Worm (Caenorhabditis elegans): Measurements from ENCODE around the gene rps-4.
A peak's percentile ranks its signal among the peaks of the same experiment; 100 is the strongest.

The rps-4 gene

DNA sequence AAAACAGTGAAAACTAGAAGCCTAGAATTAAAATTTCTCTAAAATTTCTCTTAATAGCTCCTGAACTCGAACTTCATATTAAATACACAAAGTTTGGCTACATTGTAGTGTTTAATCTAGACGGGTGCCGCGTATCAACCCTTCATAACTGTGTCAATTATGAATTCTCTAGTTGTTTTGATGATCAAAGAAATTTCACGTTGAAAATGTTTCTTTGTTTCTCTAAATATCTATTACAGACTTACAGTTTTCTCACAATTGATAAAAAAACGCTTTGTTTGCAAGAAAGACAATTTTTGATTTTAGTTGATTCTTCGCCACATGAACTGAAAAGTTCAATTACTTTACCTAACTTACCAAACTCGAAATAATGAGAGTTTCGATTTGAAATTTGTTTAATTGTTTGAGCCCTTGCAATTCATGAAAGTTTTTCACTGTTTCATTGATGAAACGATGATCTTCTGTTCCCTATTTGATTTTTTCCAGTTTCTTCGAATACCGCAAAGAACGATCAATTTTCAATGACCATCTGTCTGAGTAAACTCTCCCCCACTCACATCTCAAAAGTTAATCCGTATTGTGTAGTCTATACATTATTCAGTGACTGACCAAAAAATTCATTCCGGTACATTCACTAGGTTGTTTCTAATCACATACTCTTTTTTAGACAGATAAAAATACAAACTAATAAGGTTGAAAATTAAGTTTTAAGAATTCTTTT, 37.7 kb downstream of the rps-4 start:
- no peak for TF ChIP-seq flt-1 (GFP tag; IDR thresholded peaks at IDR 0.05)
- TF ChIP-seq med-1 (GFP tag; optimal IDR thresholded peaks at IDR 0.05; ENCODE audit: insufficient read depth): no peak
- no peak for TF ChIP-seq ref-1 (GFP tag; conservative IDR thresholded peaks at IDR 0.05)
- no peak for TF ChIP-seq cog-1 (tag; optimal IDR thresholded peaks at IDR 0.05)
- TF ChIP-seq tab-1 (GFP tag; IDR thresholded peaks at IDR 0.05): no peak
- TF ChIP-seq klf-2 (GFP tag; conservative IDR thresholded peaks at IDR 0.05): no peak
- no peak for TF ChIP-seq ztf-23 (GFP tag; IDR thresholded peaks at IDR 0.05)
- no peak for TF ChIP-seq T22C8.4 (GFP tag; IDR thresholded peaks at IDR 0.05)
- TF ChIP-seq ztf-29 (GFP tag; IDR thresholded peaks at IDR 0.05): no peak

DNA sequence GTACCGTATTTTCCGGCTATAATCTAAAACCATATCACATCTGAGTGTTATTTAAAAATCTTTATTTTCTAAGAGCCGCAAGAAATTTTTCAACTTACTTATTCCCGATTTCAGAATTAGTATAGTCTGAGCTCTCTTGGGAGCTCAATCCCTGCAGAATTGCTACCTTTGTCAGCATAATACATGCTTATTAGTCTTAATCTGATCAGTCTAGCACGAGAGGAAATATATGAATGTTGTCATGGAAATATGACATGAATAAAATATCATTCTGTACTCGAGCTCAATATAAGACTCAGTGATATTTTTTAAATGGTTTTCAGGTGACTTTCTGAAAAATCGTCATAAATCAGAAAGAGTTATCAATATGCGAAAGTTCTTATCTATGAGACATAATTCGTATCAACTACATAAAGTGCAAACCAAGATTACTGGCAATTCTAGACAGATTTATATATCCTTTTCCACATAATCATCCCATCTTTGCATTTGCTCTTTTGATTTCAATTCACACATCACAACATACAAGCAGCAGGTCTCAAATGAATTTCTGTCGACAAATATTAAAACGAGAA, 39.0 kb downstream of the rps-4 start:
- no peak for TF ChIP-seq ztf-23 (GFP tag; IDR thresholded peaks at IDR 0.05)
- TF ChIP-seq tab-1 (GFP tag; IDR thresholded peaks at IDR 0.05): no peak
- no peak for TF ChIP-seq ref-1 (GFP tag; conservative IDR thresholded peaks at IDR 0.05)
- TF ChIP-seq cog-1 (tag; optimal IDR thresholded peaks at IDR 0.05): no peak
- TF ChIP-seq med-1 (GFP tag; optimal IDR thresholded peaks at IDR 0.05; ENCODE audit: insufficient read depth): no peak
- no peak for TF ChIP-seq T22C8.4 (GFP tag; IDR thresholded peaks at IDR 0.05)
- no peak for TF ChIP-seq ztf-29 (GFP tag; IDR thresholded peaks at IDR 0.05)
- no peak for TF ChIP-seq flt-1 (GFP tag; IDR thresholded peaks at IDR 0.05)
- TF ChIP-seq klf-2 (GFP tag; conservative IDR thresholded peaks at IDR 0.05): no peak

DNA sequence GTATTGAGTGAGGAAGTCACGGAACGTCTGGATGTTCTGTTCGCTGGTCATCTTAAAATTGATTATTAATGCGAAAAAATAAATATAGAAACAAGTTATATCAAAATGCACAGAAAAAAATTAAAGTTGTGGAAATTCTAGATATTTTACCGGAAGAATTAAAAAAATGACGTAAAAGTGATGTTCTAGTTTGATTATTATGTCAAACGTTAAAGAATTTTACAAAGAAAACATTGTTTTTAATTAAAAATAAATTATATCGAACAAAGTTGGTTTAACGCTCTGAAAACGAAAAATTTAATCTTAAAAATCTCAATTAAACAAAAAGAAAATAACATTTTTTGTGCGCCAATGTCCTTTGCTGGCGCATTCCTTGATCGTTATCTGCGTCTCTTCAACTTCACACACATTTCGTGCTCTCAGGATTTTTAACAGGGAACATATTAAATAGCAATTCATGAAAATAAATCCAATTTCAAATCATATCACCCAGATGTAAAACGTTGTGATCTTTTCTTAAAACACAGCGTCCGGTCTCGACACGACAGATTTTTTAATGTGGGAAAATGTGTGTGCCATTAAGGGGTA, 39.8 kb downstream of the rps-4 start, which contains the start of gene tin-9.1:
Gene tin-9.1, minus strand, starts transcription at position 51 of the 588 bp plus-strand sequence.
- TF ChIP-seq flt-1 (GFP tag; IDR thresholded peaks at IDR 0.05): no peak
- TF ChIP-seq tab-1 (GFP tag; IDR thresholded peaks at IDR 0.05): no peak
- no peak for TF ChIP-seq ref-1 (GFP tag; conservative IDR thresholded peaks at IDR 0.05)
- no peak for TF ChIP-seq ztf-23 (GFP tag; IDR thresholded peaks at IDR 0.05)

DNA sequence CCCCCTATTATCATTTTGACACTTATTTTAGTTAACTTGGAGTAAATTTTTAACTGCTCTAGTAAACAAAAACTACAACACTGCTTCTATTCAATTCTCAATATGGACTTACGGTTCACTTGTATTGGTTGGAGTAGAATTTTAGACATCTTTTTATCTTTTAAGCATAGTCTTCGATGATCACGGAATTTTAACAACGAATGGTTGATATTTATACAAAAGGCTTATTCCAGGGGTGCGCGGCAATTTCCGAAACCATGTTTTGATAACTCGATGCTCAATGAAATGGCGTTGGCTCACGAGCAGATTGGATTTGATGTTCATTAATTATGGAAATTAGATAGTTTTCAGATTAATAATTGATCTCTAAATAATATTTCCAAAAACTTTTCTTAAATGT, 41.1 kb downstream of the rps-4 start:
- TF ChIP-seq flt-1 (GFP tag; IDR thresholded peaks at IDR 0.05) (no peak), med-1 (GFP tag; optimal IDR thresholded peaks at IDR 0.05; ENCODE audit: insufficient read depth) (no peak), ztf-23 (GFP tag; IDR thresholded peaks at IDR 0.05) (no peak), ztf-29 (GFP tag; IDR thresholded peaks at IDR 0.05) (no peak), tab-1 (GFP tag; IDR thresholded peaks at IDR 0.05) (no peak), T22C8.4 (GFP tag; IDR thresholded peaks at IDR 0.05) (no peak), ref-1 (GFP tag; conservative IDR thresholded peaks at IDR 0.05) (no peak), klf-2 (GFP tag; conservative IDR thresholded peaks at IDR 0.05) (no peak), cog-1 (tag; optimal IDR thresholded peaks at IDR 0.05) (no peak)

DNA sequence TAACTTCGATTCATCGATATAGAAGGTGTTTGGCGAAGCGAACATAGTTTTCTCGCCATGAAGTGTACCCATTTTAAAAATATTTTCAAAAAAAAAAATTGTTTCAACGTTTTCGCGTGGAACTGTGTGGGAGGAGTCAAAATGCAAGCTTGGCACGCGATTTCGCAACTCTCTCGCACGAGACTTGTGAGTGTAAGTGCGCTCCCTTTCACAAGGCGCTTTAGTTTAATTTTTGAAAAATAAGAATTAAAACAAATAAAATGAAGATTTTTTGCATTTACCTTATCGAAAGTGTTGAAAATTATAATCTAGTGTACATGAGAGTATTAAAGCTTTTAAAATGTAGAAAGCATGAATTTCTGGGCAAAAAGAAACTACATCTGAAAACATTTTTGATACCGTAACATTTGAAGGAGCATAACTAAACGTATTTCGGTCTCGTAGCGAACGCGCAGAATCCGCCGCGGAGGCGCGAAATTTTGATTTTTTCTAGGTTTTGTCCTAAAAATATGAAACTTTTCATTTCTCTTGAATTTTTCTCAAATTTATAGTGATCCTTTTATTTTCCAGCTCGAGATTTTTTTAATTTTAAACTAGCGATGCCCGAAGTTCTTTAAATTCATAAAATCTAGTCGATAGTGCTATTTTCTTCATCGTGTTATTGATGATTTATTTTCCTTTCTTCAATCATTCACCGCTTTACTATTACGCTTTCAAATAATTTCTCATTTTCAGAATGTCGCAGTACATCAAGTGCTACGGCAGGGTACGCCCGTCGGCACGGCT, 44.8 kb downstream of the rps-4 start, which contains the start of the genes cogc-2 and klp-18:
Gene cogc-2, minus strand, starts transcription at position 105 of the 786 bp plus-strand sequence.
Gene klp-18, plus strand, starts transcription at position 736 of the 786 bp plus-strand sequence.
- TF ChIP-seq T22C8.4 (GFP tag; IDR thresholded peaks at IDR 0.05): no peak
- peak; percentile 73; the same call in 1 of the 2 replicates for TF ChIP-seq ztf-23 (GFP tag; IDR thresholded peaks at IDR 0.05)
- TF ChIP-seq med-1 (GFP tag; optimal IDR thresholded peaks at IDR 0.05; ENCODE audit: insufficient read depth): peak; percentile 67
- no peak for TF ChIP-seq ref-1 (GFP tag; conservative IDR thresholded peaks at IDR 0.05)
- TF ChIP-seq cog-1 (tag; optimal IDR thresholded peaks at IDR 0.05): peak; percentile 61
- TF ChIP-seq klf-2 (GFP tag; conservative IDR thresholded peaks at IDR 0.05): no peak
- peak; percentile 71 for TF ChIP-seq ztf-29 (GFP tag; IDR thresholded peaks at IDR 0.05)
- TF ChIP-seq flt-1 (GFP tag; IDR thresholded peaks at IDR 0.05): peak; percentile 73; the same call in 1 of the 2 replicates
- peak; percentile 80 for TF ChIP-seq tab-1 (GFP tag; IDR thresholded peaks at IDR 0.05)

DNA sequence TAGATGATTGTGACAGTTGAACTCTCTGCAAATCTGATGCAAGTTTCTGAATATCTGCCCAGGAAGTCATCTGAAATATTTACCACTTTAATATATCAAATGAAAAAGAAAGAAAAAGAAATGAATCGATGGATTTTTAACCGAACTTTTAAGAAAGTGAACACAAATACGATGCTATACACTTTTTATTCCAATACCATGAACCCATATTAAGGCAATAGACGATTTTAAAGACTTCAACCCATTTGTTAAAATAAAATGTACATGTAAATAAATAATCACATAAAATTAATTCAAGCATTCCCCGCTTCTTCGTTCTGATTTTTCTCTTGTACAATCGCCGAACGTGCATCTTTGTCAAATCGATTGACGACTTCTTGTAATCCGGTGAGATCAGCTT, 47.7 kb downstream of the rps-4 start, which contains the start of gene ufl-1:
Gene ufl-1, minus strand, starts transcription at position 70 of the 400 bp plus-strand sequence.
- TF ChIP-seq cog-1 (tag; optimal IDR thresholded peaks at IDR 0.05): no peak
- no peak for TF ChIP-seq flt-1 (GFP tag; IDR thresholded peaks at IDR 0.05)
- TF ChIP-seq ztf-23 (GFP tag; IDR thresholded peaks at IDR 0.05): no peak
- TF ChIP-seq ref-1 (GFP tag; conservative IDR thresholded peaks at IDR 0.05): no peak
- no peak for TF ChIP-seq med-1 (GFP tag; optimal IDR thresholded peaks at IDR 0.05; ENCODE audit: insufficient read depth)
- no peak for TF ChIP-seq ztf-29 (GFP tag; IDR thresholded peaks at IDR 0.05)

DNA sequence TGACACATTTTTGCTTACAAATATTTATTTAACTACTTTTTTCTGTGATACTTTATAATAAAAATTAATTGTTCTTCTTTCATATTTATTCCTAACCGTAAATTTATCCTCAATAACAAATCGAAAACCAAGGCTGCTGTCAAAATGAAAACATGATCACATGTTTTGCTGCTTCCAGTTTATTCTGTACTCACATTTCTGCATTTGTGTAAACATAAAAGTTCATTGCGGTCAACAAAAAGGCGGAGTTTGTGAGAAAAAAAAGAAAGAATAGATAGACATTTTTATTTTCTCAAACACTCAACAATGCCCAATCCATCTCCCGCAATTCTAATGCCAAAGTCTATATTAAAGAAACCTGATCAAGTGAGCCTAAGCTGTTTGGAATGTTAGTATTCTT, 48.7 kb downstream of the rps-4 start, which contains the start of gene C06G3.3:
Gene C06G3.3, plus strand, starts transcription at position 301 of the 400 bp plus-strand sequence.
- no peak for TF ChIP-seq cog-1 (tag; optimal IDR thresholded peaks at IDR 0.05)
- no peak for TF ChIP-seq ztf-29 (GFP tag; IDR thresholded peaks at IDR 0.05)
- TF ChIP-seq med-1 (GFP tag; optimal IDR thresholded peaks at IDR 0.05; ENCODE audit: insufficient read depth): no peak
- no peak for TF ChIP-seq tab-1 (GFP tag; IDR thresholded peaks at IDR 0.05)
- no peak for TF ChIP-seq flt-1 (GFP tag; IDR thresholded peaks at IDR 0.05)
- TF ChIP-seq T22C8.4 (GFP tag; IDR thresholded peaks at IDR 0.05): no peak
